Fruit fly (Drosophila melanogaster) whole organism, embryonic: Measurements from ENCODE around the gene Mon1.

Experiments
- Blimp-1 ChIP-seq: fragments of 200-800 bp; sonication (Bioruptor generic); optimal IDR thresholded peaks from 3 replicates; lab custom pipeline; 2018; ENCODE audit warnings: missing biosample characterization, missing genetic modification characterization, mild to moderate bottlenecking, moderate library complexity, missing genetic modification reagents
- CG10431 ChIP-seq: fragments of 200-800 bp; sonication (Bioruptor generic); optimal IDR thresholded peaks from 3 replicates; lab custom pipeline; 2018; ENCODE audit warnings: missing biosample characterization, mild to moderate bottlenecking, missing genetic modification characterization
- CG12071 ChIP-seq: fragments of 200-800 bp; sonication (Bioruptor generic); optimal IDR thresholded peaks from 3 replicates; lab custom pipeline; 2018; ENCODE audit warnings: missing biosample characterization, mild to moderate bottlenecking, missing genetic modification characterization
- CG12236 ChIP-seq: fragments of 200-800 bp; sonication (Bioruptor generic); optimal IDR thresholded peaks from 2 replicates; lab custom pipeline; 2016; ENCODE audit warnings: missing biosample characterization, missing genetic modification characterization
- CG12744 ChIP-seq: fragments of 200-800 bp; sonication (Bioruptor generic); optimal IDR thresholded peaks from 2 replicates; lab custom pipeline; 2016; ENCODE audit warnings: missing biosample characterization, missing genetic modification characterization
- CG12942 ChIP-seq: fragments of 200-800 bp; sonication (Bioruptor generic); optimal IDR thresholded peaks from 3 replicates; lab custom pipeline; 2016; ENCODE audit warnings: missing biosample characterization, missing genetic modification characterization
- CG14014 ChIP-seq: fragments of 200-800 bp; sonication (Bioruptor generic); IDR thresholded peaks from 2 replicates; pipeline ENCODE4 v1.3.6; 2022; ENCODE audit warnings: missing biosample characterization, missing genetic modification characterization
- CG15479 ChIP-seq: fragments of 200-800 bp; sonication (Bioruptor generic); optimal IDR thresholded peaks from 3 replicates; lab custom pipeline; 2019; ENCODE audit warnings: missing biosample characterization, mild to moderate bottlenecking, missing genetic modification characterization, moderate library complexity
- CG15696 ChIP-seq: fragments of 200-800 bp; sonication (Bioruptor generic); optimal IDR thresholded peaks from 2 replicates; lab custom pipeline; 2019; ENCODE audit warnings: missing biosample characterization, mild to moderate bottlenecking, missing genetic modification characterization, moderate library complexity
- CG31224 ChIP-seq: fragments of 200-800 bp; sonication (Bioruptor generic); IDR thresholded peaks from 2 replicates; pipeline ENCODE4 v1.3.6; 2022; ENCODE audit warnings: missing biosample characterization, missing genetic modification characterization
- CG31365 ChIP-seq: fragments of 200-800 bp; sonication (Bioruptor generic); optimal IDR thresholded peaks from 2 replicates; lab custom pipeline; 2018; ENCODE audit warnings: missing biosample characterization, mild to moderate bottlenecking, missing genetic modification characterization
- CG3163 ChIP-seq: fragments of 200-800 bp; sonication (Bioruptor generic); optimal IDR thresholded peaks from 3 replicates; lab custom pipeline; 2016; ENCODE audit warnings: missing biosample characterization, missing genetic modification characterization
- CG32532 ChIP-seq: fragments of 200-800 bp; sonication (Bioruptor generic); IDR thresholded peaks from 2 replicates; pipeline ENCODE4 v1.3.6; 2022; ENCODE audit warnings: missing biosample characterization, missing genetic modification characterization
- CG5180 ChIP-seq: fragments of 200-800 bp; sonication (Bioruptor generic); optimal IDR thresholded peaks from 3 replicates; lab custom pipeline; 2017; ENCODE audit warnings: missing biosample characterization, missing genetic modification characterization, mild to moderate bottlenecking, moderate library complexity, missing genetic modification reagents
- CG6254 ChIP-seq: fragments of 200-800 bp; sonication (Bioruptor generic); optimal IDR thresholded peaks from 3 replicates; lab custom pipeline; 2017; ENCODE audit warnings: mild to moderate bottlenecking, missing biosample characterization, missing genetic modification reagents, missing genetic modification characterization
- CG7372 ChIP-seq: fragments of 200-800 bp; sonication (Bioruptor generic); IDR thresholded peaks from 2 replicates; pipeline ENCODE4 v1.3.6; 2022; ENCODE audit warnings: missing biosample characterization, missing genetic modification characterization
- CG8281 ChIP-seq: fragments of 200-800 bp; sonication (Bioruptor generic); optimal IDR thresholded peaks from 2 replicates; lab custom pipeline; 2018; ENCODE audit warnings: missing biosample characterization, mild to moderate bottlenecking, missing genetic modification characterization, moderate library complexity
- CG8924 ChIP-seq: fragments of 200-800 bp; optimal IDR thresholded peaks from 3 replicates; lab custom pipeline; 2019; ENCODE audit warnings: missing biosample characterization, mild to moderate bottlenecking, missing genetic modification characterization, moderate library complexity
- Deaf1 ChIP-seq: fragments of 200-800 bp; optimal IDR thresholded peaks from 3 replicates; lab custom pipeline; 2019; ENCODE audit warnings: missing biosample characterization, mild to moderate bottlenecking, missing genetic modification characterization, moderate library complexity
- Doc3 ChIP-seq: fragments of 200-800 bp; sonication (Bioruptor generic); IDR thresholded peaks from 3 replicates; pipeline ENCODE4 v1.3.6; 2022; ENCODE audit warnings: missing biosample characterization, missing genetic modification characterization; ENCODE audit not compliant: partially characterized antibody
- E2f2 ChIP-seq: fragments of 200-800 bp; sonication (Bioruptor generic); IDR thresholded peaks from 2 replicates; pipeline ENCODE4 v1.3.6; 2022; ENCODE audit warnings: missing biosample characterization, missing genetic modification characterization
- GATAe ChIP-seq: fragments of 200-800 bp; sonication (Bioruptor generic); conservative IDR thresholded peaks from 2 replicates; pipeline ENCODE4 v1.3.6; 2022; ENCODE audit warnings: missing biosample characterization, missing genetic modification characterization
- Hey ChIP-seq: fragments of 200-800 bp; sonication (Bioruptor generic); optimal IDR thresholded peaks from 3 replicates; lab custom pipeline; 2018; ENCODE audit warnings: missing biosample characterization, mild to moderate bottlenecking, missing genetic modification characterization
- HmgD ChIP-seq: fragments of 200-800 bp; sonication (Bioruptor generic); optimal IDR thresholded peaks from 3 replicates; lab custom pipeline; 2016; ENCODE audit warnings: missing biosample characterization, missing genetic modification characterization
- HmgZ ChIP-seq: fragments of 200-800 bp; sonication (Bioruptor generic); optimal IDR thresholded peaks from 2 replicates; lab custom pipeline; 2018; ENCODE audit warnings: missing biosample characterization, mild to moderate bottlenecking, missing genetic modification characterization
- Hsf ChIP-seq: fragments of 200-800 bp; sonication (Bioruptor generic); optimal IDR thresholded peaks from 3 replicates; lab custom pipeline; 2016; ENCODE audit warnings: missing biosample characterization, missing genetic modification characterization
- Spps ChIP-seq: fragments of 200-800 bp; sonication (Bioruptor generic); optimal IDR thresholded peaks from 2 replicates; lab custom pipeline; 2018; ENCODE audit warnings: missing biosample characterization, mild to moderate bottlenecking, missing genetic modification characterization
- cwo ChIP-seq: fragments of 200-800 bp; sonication (Bioruptor generic); optimal IDR thresholded peaks from 3 replicates; lab custom pipeline; 2017; ENCODE audit warnings: missing biosample characterization, missing genetic modification characterization, mild to moderate bottlenecking, moderate library complexity, missing genetic modification reagents
- da ChIP-seq: fragments of 200-800 bp; sonication (Bioruptor generic); optimal IDR thresholded peaks from 2 replicates; lab custom pipeline; 2016; ENCODE audit warnings: missing biosample characterization, missing genetic modification characterization
- dm ChIP-seq: fragments of 200-800 bp; sonication (Bioruptor generic); optimal IDR thresholded peaks from 3 replicates; lab custom pipeline; 2016; ENCODE audit warnings: missing biosample characterization, missing genetic modification characterization
- ems ChIP-seq: fragments of 200-800 bp; sonication (Bioruptor generic); optimal IDR thresholded peaks from 3 replicates; lab custom pipeline; 2016; ENCODE audit warnings: missing biosample characterization, missing genetic modification characterization
- ewg ChIP-seq: fragments of 200-800 bp; sonication (Bioruptor generic); optimal IDR thresholded peaks from 3 replicates; lab custom pipeline; 2017; ENCODE audit warnings: mild to moderate bottlenecking, missing biosample characterization, missing genetic modification reagents, missing genetic modification characterization
- gem ChIP-seq: fragments of 200-800 bp; sonication (Bioruptor generic); optimal IDR thresholded peaks from 2 replicates; lab custom pipeline; 2019; ENCODE audit warnings: missing biosample characterization, mild to moderate bottlenecking, missing genetic modification characterization, moderate library complexity
- grn ChIP-seq: fragments of 200-800 bp; sonication (Bioruptor generic); optimal IDR thresholded peaks from 3 replicates; lab custom pipeline; 2017; ENCODE audit warnings: missing biosample characterization, missing genetic modification characterization
- gt ChIP-seq: fragments of 200-800 bp; sonication (Bioruptor generic); IDR thresholded peaks from 2 replicates; pipeline ENCODE4 v1.3.6; 2022; ENCODE audit warnings: missing biosample characterization, missing genetic modification characterization
- hbn ChIP-seq: fragments of 200-800 bp; sonication (Bioruptor generic); IDR thresholded peaks from 2 replicates; pipeline ENCODE4 v1.3.6; 2022; ENCODE audit warnings: missing biosample characterization, missing genetic modification characterization; ENCODE audit not compliant: partially characterized antibody
- kni ChIP-seq: fragments of 200-800 bp; sonication (Bioruptor generic); optimal IDR thresholded peaks from 3 replicates; lab custom pipeline; 2017; ENCODE audit warnings: mild to moderate bottlenecking, missing biosample characterization, missing genetic modification reagents, missing genetic modification characterization
- mam ChIP-seq: fragments of 200-800 bp; sonication (Bioruptor generic); optimal IDR thresholded peaks from 3 replicates; lab custom pipeline; 2016; ENCODE audit warnings: missing biosample characterization, missing genetic modification characterization
- oc ChIP-seq: fragments of 200-800 bp; sonication (Bioruptor generic); optimal IDR thresholded peaks from 2 replicates; lab custom pipeline; 2018; ENCODE audit warnings: missing biosample characterization, mild to moderate bottlenecking, missing genetic modification characterization, moderate library complexity
- pho ChIP-seq: fragments of 200-800 bp; sonication (Bioruptor generic); optimal IDR thresholded peaks from 2 replicates; lab custom pipeline; 2016; ENCODE audit warnings: missing biosample characterization, missing genetic modification characterization
- sd ChIP-seq: fragments of 200-800 bp; sonication (Bioruptor generic); optimal IDR thresholded peaks from 3 replicates; lab custom pipeline; 2018; ENCODE audit warnings: missing biosample characterization, mild to moderate bottlenecking, missing genetic modification characterization, moderate library complexity
- sens ChIP-seq: fragments of 200-800 bp; sonication (Bioruptor generic); peaks from one replicate; lab custom pipeline; 2016; ENCODE audit warnings: missing biosample characterization, missing genetic modification characterization
- slou ChIP-seq: fragments of 200-800 bp; sonication (Bioruptor generic); optimal IDR thresholded peaks from 3 replicates; lab custom pipeline; 2016; ENCODE audit warnings: missing biosample characterization, missing genetic modification characterization
- sna ChIP-seq: fragments of 200-800 bp; sonication (Bioruptor generic); IDR thresholded peaks from 2 replicates; pipeline ENCODE4 v1.3.6; 2022; ENCODE audit warnings: missing biosample characterization, missing genetic modification characterization; ENCODE audit not compliant: partially characterized antibody
- sob ChIP-seq: fragments of 200-800 bp; sonication (Bioruptor generic); IDR thresholded peaks from 2 replicates; pipeline ENCODE4 v1.3.6; 2022; ENCODE audit warnings: missing biosample characterization, missing genetic modification characterization
- sug ChIP-seq: fragments of 200-800 bp; optimal IDR thresholded peaks from 2 replicates; lab custom pipeline; 2019; ENCODE audit warnings: missing biosample characterization, mild to moderate bottlenecking, missing genetic modification characterization, moderate library complexity
- tgo ChIP-seq: fragments of 200-800 bp; sonication (Bioruptor generic); IDR thresholded peaks from 3 replicates; pipeline ENCODE4 v1.3.6; 2022; ENCODE audit warnings: missing biosample characterization, missing genetic modification characterization
- trem ChIP-seq: fragments of 200-800 bp; optimal IDR thresholded peaks from 3 replicates; lab custom pipeline; 2019; ENCODE audit warnings: missing biosample characterization, mild to moderate bottlenecking, missing genetic modification characterization, moderate library complexity
- vvl ChIP-seq: fragments of 200-800 bp; sonication (Bioruptor generic); IDR thresholded peaks from 2 replicates; pipeline ENCODE4 v1.3.6; 2022; ENCODE audit warnings: missing biosample characterization, missing genetic modification characterization
- wdn ChIP-seq: fragments of 200-800 bp; sonication (Bioruptor generic); IDR thresholded peaks from 2 replicates; pipeline ENCODE4 v1.3.6; 2022; ENCODE audit warnings: missing biosample characterization, missing genetic modification characterization
- wor ChIP-seq: fragments of 200-800 bp; sonication (Bioruptor generic); IDR thresholded peaks from 2 replicates; pipeline ENCODE4 v1.3.6; 2022; ENCODE audit warnings: missing biosample characterization, missing genetic modification characterization

Gene Mon1

dm6 chr2L:4891914-4892469, 41.6 kb downstream of the Mon1 start, which contains the start of gene CG3036 (continued):
- TF ChIP-seq ewg (GFP tag; lab: Kevin White, UChicago): peak; percentile 91
- no peak for TF ChIP-seq CG12942
- TF ChIP-seq dm (GFP tag; lab: Kevin White, UChicago): peak; percentile 71
- TF ChIP-seq wdn: 0 out of 2 replicates have a peak, but pooled peaks have one; percentile 15
- peak; percentile 45 for TF ChIP-seq grn (GFP tag; lab: Kevin White, UChicago)
- no peak for TF ChIP-seq CG7372 (GFP tag; lab: Robert Waterston, UW)
- TF ChIP-seq CG5180: peak; percentile 90
- TF ChIP-seq CG15696 (tag; lab: Kevin White, UChicago): peak; percentile 3
- peak; percentile 62 for TF ChIP-seq sna (GFP tag; lab: Robert Waterston, UW)
- TF ChIP-seq CG12071 (GFP tag; lab: Kevin White, UChicago): peak; percentile 3
- peak; percentile 56 for TF ChIP-seq CG14014 (GFP tag; lab: Robert Waterston, UW)
- peak; percentile 77 for TF ChIP-seq CG8924
- TF ChIP-seq HmgZ (tag; lab: Kevin White, UChicago): peak; percentile 63
- peak; percentile 6 for TF ChIP-seq CG31365 (tag; lab: Kevin White, UChicago)
- peak; percentile 62 for TF ChIP-seq sd (tag; lab: Kevin White, UChicago)
- peak; percentile 14 for TF ChIP-seq Hsf (GFP tag; lab: Kevin White, UChicago)
- TF ChIP-seq sens (GFP tag; lab: Kevin White, UChicago): peak; percentile 82
- TF ChIP-seq oc (tag; lab: Kevin White, UChicago): no peak
- TF ChIP-seq CG3163: peak; percentile 55
- no peak for TF ChIP-seq CG10431 (GFP tag; lab: Kevin White, UChicago)
- TF ChIP-seq ems (GFP tag; lab: Kevin White, UChicago): peak; percentile 4
- no peak for TF ChIP-seq gem
- TF ChIP-seq sob (GFP tag; lab: Robert Waterston, UW): peak; percentile 55; the same call in 1 of the 2 replicates
- TF ChIP-seq sug (tag; lab: Kevin White, UChicago): peak; percentile 32
- TF ChIP-seq HmgD (GFP tag; lab: Kevin White, UChicago): peak; percentile 48
- peak; percentile 100 for TF ChIP-seq CG8281 (tag; lab: Kevin White, UChicago)
- peak; percentile 28 for TF ChIP-seq CG12236 (GFP tag; lab: Kevin White, UChicago)
- no peak for TF ChIP-seq mam (GFP tag; lab: Kevin White, UChicago)
- peak; percentile 72 for TF ChIP-seq vvl (GFP tag; lab: Robert Waterston, UW)

- TF ChIP-seq CG32532 (GFP tag; lab: Robert Waterston, UW) (no peak), wor (GFP tag; lab: Robert Waterston, UW) (no peak), Blimp-1 (GFP tag; lab: Kevin White, UChicago) (no peak), CG6254 (GFP tag; lab: Kevin White, UChicago) (no peak), Hey (tag; lab: Kevin White, UChicago) (no peak), GATAe (peak; percentile 33; the same call in 1 of the 2 replicates), cwo (GFP tag; lab: Kevin White, UChicago) (peak; percentile 83), pho (GFP tag; lab: Kevin White, UChicago) (no peak), Doc3 (no peak), tgo (GFP tag; lab: Robert Waterston, UW) (no peak), CG31224 (GFP tag; lab: Robert Waterston, UW) (no peak), hbn (GFP tag; lab: Robert Waterston, UW) (no peak), gt (GFP tag; lab: Robert Waterston, UW) (no peak), kni (GFP tag; lab: Kevin White, UChicago) (no peak), trem (tag; lab: Kevin White, UChicago) (no peak), da (GFP tag; lab: Kevin White, UChicago) (no peak), slou (GFP tag; lab: Kevin White, UChicago) (no peak), Deaf1 (tag; lab: Kevin White, UChicago) (no peak), Spps (tag; lab: Kevin White, UChicago) (no peak), CG15479 (peak; percentile 36), E2f2 (GFP tag; lab: Robert Waterston, UW) (no peak), CG12744 (GFP tag; lab: Kevin White, UChicago) (no peak)
These were observed 43.2 kb downstream of the Mon1 start for dm6 chr2L:4893612-4894011.
